Worm (Caenorhabditis elegans) whole organism, L1 larva: ENCODE measurements around the gene srlf-22.
"Not testable (repeated sequence)": the region's sequence is repeated elsewhere in the genome, so short reads cannot be mapped to it uniquely, and the experiment has no call there.

Experiments used
- C34B4.2 ChIP-seq: sonication (generic microtip); optimal IDR thresholded peaks from 2 replicates; lab custom pipeline; 2017; ENCODE audit warnings: mild to moderate bottlenecking, missing genetic modification characterization, missing compliant biosample characterization
- F16B12.6 ChIP-seq: fragments of 150-350 bp; optimal IDR thresholded peaks from 2 replicates; lab custom pipeline; 2014; ENCODE audit warnings: missing biosample characterization, missing genetic modification characterization
- aly-2 ChIP-seq: fragments of 150-350 bp; optimal IDR thresholded peaks from 2 replicates; lab custom pipeline; 2014; ENCODE audit warnings: missing biosample characterization, missing genetic modification characterization
- ama-1 ChIP-seq: fragments of 150-350 bp; optimal IDR thresholded peaks from 2 replicates; lab custom pipeline; 2014
- ceh-63 ChIP-seq: fragments of 200-800 bp; sonication (Bioruptor generic); optimal IDR thresholded peaks from 2 replicates; lab custom pipeline; 2018; ENCODE audit warnings: mild to moderate bottlenecking, missing genetic modification characterization, missing compliant biosample characterization
- ceh-8 ChIP-seq: fragments of 200-800 bp; sonication (Bioruptor generic); optimal IDR thresholded peaks from 2 replicates; lab custom pipeline; 2018; ENCODE audit warnings: mild to moderate bottlenecking, missing genetic modification characterization, moderate library complexity, missing compliant biosample characterization
- ceh-82 ChIP-seq, 3 experiments: fragments of 150-350 bp in 1 of 3; sonication (generic microtip) in 2 of 3; optimal IDR thresholded peaks; 2 replicates each; lab custom pipeline; 2014 to 2017; ENCODE audit warnings: missing biosample characterization in 3 of 3, missing genetic modification characterization in 3 of 3
- efl-1 ChIP-seq, 4 experiments: fragments of 150-350 bp; optimal IDR thresholded peaks in 3 of 4; peaks in 1 of 4; 1 replicate in 1 of 4; 2 replicates in 3 of 4; lab custom pipeline; 2014; ENCODE audit warnings: missing biosample characterization in 2 of 4, missing genetic modification characterization in 2 of 4, missing genetic modification reagents in 2 of 4
- efl-3 ChIP-seq: fragments of 200-800 bp; sonication (Bioruptor generic); optimal IDR thresholded peaks from 2 replicates; lab custom pipeline; 2018; ENCODE audit warnings: mild to moderate bottlenecking, missing genetic modification characterization, missing compliant biosample characterization
- egl-27 ChIP-seq, 2 experiments: fragments of 150-350 bp in 1 of 2; sonication (generic microtip); optimal IDR thresholded peaks; 3 replicates each; lab custom pipeline; 2017 to 2018; ENCODE audit warnings: missing biosample characterization in 2 of 2, missing genetic modification characterization in 2 of 2, missing genetic modification reagents in 2 of 2
- elt-2 ChIP-seq: sonication (generic microtip); optimal IDR thresholded peaks from 2 replicates; lab custom pipeline; 2016; ENCODE audit warnings: missing genetic modification characterization, mild to moderate bottlenecking, inconsistent platforms, missing compliant biosample characterization, missing genetic modification reagents
- ets-5 ChIP-seq: fragments of 200-800 bp; sonication (Bioruptor generic); IDR thresholded peaks from 2 replicates; pipeline ENCODE4 v1.3.6; 2022; ENCODE audit warnings: missing genetic modification characterization, missing compliant biosample characterization
- fkh-10 ChIP-seq: sonication (generic microtip); optimal IDR thresholded peaks from 2 replicates; lab custom pipeline; 2017; ENCODE audit warnings: missing biosample characterization, missing genetic modification reagents, missing genetic modification characterization
- fkh-8 ChIP-seq: sonication (generic microtip); optimal IDR thresholded peaks from 2 replicates; lab custom pipeline; 2016; ENCODE audit warnings: mild to moderate bottlenecking, missing genetic modification characterization, missing compliant biosample characterization
- hlh-4 ChIP-seq: sonication (generic microtip); optimal IDR thresholded peaks from 2 replicates; lab custom pipeline; 2016; ENCODE audit warnings: mild to moderate bottlenecking, missing genetic modification characterization, missing compliant biosample characterization
- hpl-2 ChIP-seq: fragments of 150-350 bp; optimal IDR thresholded peaks from 2 replicates; lab custom pipeline; 2014; ENCODE audit warnings: missing biosample characterization, missing genetic modification reagents, missing genetic modification characterization
- jun-1 ChIP-seq: fragments of 150-350 bp; optimal IDR thresholded peaks from 2 replicates; lab custom pipeline; 2014; ENCODE audit warnings: missing biosample characterization, missing genetic modification reagents, missing genetic modification characterization
- lin-14 ChIP-seq: fragments of 200-800 bp; sonication (Bioruptor generic); optimal IDR thresholded peaks from 2 replicates; lab custom pipeline; 2018; ENCODE audit warnings: mild to moderate bottlenecking, missing genetic modification characterization, moderate library complexity, missing compliant biosample characterization
- lin-39 ChIP-seq: fragments of 150-350 bp; optimal IDR thresholded peaks from 2 replicates; lab custom pipeline; 2014; ENCODE audit warnings: missing biosample characterization, missing genetic modification reagents, missing genetic modification characterization
- mep-1 ChIP-seq: fragments of 150-350 bp; optimal IDR thresholded peaks from 2 replicates; lab custom pipeline; 2014; ENCODE audit warnings: missing biosample characterization, missing genetic modification characterization
- nhr-12 ChIP-seq: sonication (generic microtip); optimal IDR thresholded peaks from 2 replicates; lab custom pipeline; 2017; ENCODE audit warnings: missing biosample characterization, missing genetic modification characterization
- nhr-47 ChIP-seq: sonication (generic microtip); optimal IDR thresholded peaks from 2 replicates; lab custom pipeline; 2016; ENCODE audit warnings: mild to moderate bottlenecking, missing genetic modification characterization, moderate library complexity, missing compliant biosample characterization
- nhr-71 ChIP-seq: sonication (generic microtip); optimal IDR thresholded peaks from 2 replicates; lab custom pipeline; 2016; ENCODE audit warnings: mild to moderate bottlenecking, missing genetic modification characterization, moderate library complexity, missing compliant biosample characterization
- nhr-76 ChIP-seq: sonication (generic microtip); optimal IDR thresholded peaks from 2 replicates; lab custom pipeline; 2017; ENCODE audit warnings: missing biosample characterization, missing genetic modification characterization
- nhr-85 ChIP-seq: sonication (generic microtip); peaks from one replicate; lab custom pipeline; 2016; ENCODE audit warnings: missing genetic modification characterization, inconsistent platforms, missing compliant biosample characterization
- skn-1 ChIP-seq: fragments of 150-350 bp; optimal IDR thresholded peaks from 2 replicates; lab custom pipeline; 2014; ENCODE audit warnings: missing biosample characterization, missing genetic modification characterization
- swsn-7 ChIP-seq: sonication (generic microtip); optimal IDR thresholded peaks from 2 replicates; lab custom pipeline; 2016; ENCODE audit warnings: missing genetic modification characterization, missing compliant biosample characterization
- unc-130 ChIP-seq: fragments of 150-350 bp; optimal IDR thresholded peaks from 2 replicates; lab custom pipeline; 2017; ENCODE audit warnings: missing biosample characterization, missing genetic modification characterization, inconsistent platforms
- unc-30 ChIP-seq: sonication (generic microtip); optimal IDR thresholded peaks from 2 replicates; lab custom pipeline; 2017; ENCODE audit warnings: missing biosample characterization, missing genetic modification characterization
- unc-86 ChIP-seq: sonication (generic microtip); optimal IDR thresholded peaks from 2 replicates; lab custom pipeline; 2016; ENCODE audit warnings: missing genetic modification characterization, missing compliant biosample characterization
- xbp-1 ChIP-seq: sonication (generic microtip); optimal IDR thresholded peaks from 2 replicates; lab custom pipeline; 2016; ENCODE audit warnings: missing genetic modification characterization, missing compliant biosample characterization
- zag-1 ChIP-seq: fragments of 150-350 bp; optimal IDR thresholded peaks from 2 replicates; lab custom pipeline; 2014; ENCODE audit warnings: missing biosample characterization, missing genetic modification characterization

srlf-22 gene

DNA sequence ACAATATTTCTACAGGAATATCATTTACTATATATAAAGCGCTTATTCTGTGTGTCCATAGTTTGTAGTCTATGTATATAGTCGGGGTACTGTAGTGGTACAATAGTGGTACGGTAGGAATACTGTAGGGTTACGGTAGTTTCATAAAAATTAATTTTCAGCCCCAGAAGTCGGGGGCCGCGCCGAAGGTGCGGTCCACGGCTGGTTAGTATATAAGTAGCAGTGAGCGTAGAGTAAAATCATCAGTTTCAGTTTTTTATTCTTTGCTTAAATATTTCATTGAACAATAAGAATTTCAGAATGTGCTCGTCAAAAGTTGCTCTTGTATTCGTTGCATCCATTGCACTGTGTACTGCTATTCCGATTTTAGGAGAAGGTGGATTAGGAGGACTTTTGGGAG, at the start of gene srlf-22:
Gene srlf-22 (plus strand): TSS at position 301 of the 400 bp plus-strand sequence.
- TF ChIP-seq lin-14 (GFP tag; lab: Kevin White, UChicago); nhr-76 (tag; lab: Kevin White, UChicago); ceh-63 (GFP tag; lab: Kevin White, UChicago): not testable (repeated sequence)

DNA sequence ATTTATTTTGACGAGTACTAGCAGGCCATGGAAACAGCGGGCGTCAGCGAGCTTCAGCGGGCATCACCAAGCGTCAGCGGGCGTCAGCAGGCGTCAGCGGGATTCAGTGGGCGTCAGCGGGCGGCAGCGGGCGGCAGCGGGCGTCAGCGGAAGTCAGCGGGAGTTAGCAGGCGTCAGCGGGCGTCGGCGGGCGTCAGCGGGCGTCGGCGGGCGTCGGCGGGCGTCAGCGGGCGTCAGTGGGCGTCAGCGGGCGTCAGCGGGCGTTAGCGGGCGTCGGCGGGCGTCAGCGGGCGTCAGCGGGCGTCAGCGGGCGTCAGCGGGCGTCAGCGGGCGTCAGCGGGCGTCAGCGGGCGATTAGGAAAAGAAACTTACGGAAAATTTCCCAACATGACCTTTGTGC, 48.3 kb upstream of the srlf-22 start:
- TF ChIP-seq egl-27 (tag; optimal IDR thresholded peaks at IDR 0.05; lab: Kevin White, UChicago), result no peak
- peak; percentile 65 for TF ChIP-seq ceh-8 (GFP tag; lab: Kevin White, UChicago)

DNA sequence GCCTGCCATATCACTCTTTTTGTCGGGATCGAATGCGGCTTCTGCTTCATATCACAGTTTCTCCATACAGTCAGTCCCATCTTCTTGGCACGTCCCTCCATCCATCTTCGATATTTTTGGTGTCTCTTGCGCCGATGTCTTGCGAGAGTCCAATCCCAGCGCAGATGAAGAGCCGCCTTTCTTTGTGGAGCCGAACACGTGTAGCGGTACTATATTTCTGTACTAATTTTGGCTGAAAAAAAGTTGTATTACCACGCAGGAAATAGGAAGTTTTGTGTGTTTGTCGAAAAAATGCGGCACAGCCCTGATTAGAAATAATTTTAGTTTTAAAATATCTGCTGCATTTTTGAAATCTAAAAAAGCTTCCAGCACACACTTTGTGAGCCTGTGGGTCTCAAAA, 47.8 kb upstream of the srlf-22 start, which contains the start of gene K09C6.8:
Gene K09C6.8 (minus strand): TSS at position 101 of the 400 bp plus-strand sequence.
- TF ChIP-seq unc-30 (tag; lab: Kevin White, UChicago); ets-5 (GFP tag; lab: Robert Waterston, UW); nhr-47 (tag; lab: Kevin White, UChicago): not testable (repeated sequence)

- TF ChIP-seq nhr-12 (tag; lab: Kevin White, UChicago) (no peak), fkh-10 (GFP tag; lab: Kevin White, UChicago) (no peak), unc-86 (tag; lab: Kevin White, UChicago) (no peak), lin-39 (no peak), egl-27 (tag; optimal IDR thresholded peaks at IDR 0.05; lab: Kevin White, UChicago) (no peak), zag-1 (tag; lab: Kevin White, UChicago) (no peak), ets-5 (GFP tag; lab: Robert Waterston, UW) (no peak), C34B4.2 (no peak), F16B12.6 (tag; lab: Kevin White, UChicago) (no peak), jun-1 (tag; lab: Kevin White, UChicago) (no peak), hpl-2 (GFP tag; lab: Kevin White, UChicago) (no peak), lin-14 (GFP tag; lab: Kevin White, UChicago) (no peak), mep-1 (tag; lab: Kevin White, UChicago) (no peak), ceh-82 (tag; optimal IDR thresholded peaks at IDR 0.05; lab: Kevin White, UChicago) (no peak), ama-1 (lab: Kevin White, UChicago) (no peak), aly-2 (tag; lab: Kevin White, UChicago) (no peak), unc-130 (tag; lab: Kevin White, UChicago) (no peak)
Measured at ce11 chrV:847521-847920, 43.4 kb upstream of the srlf-22 start, which contains the start of gene srbc-13. srbc-13 (plus strand) TSS chrV:847821.

ce11 chrV:849042-849441, 41.9 kb upstream of the srlf-22 start:
- TF ChIP-seq efl-1 (optimal IDR thresholded peaks at IDR 0.05; lab: Kevin White, UChicago) (no peak), efl-1 (GFP tag; optimal IDR thresholded peaks at IDR 0.05 in 1 of 2; lab: Kevin White, UChicago) (peak in 1 of 2 experiments; percentile 56), nhr-71 (no peak), egl-27 (tag; optimal IDR thresholded peaks at IDR 0.05; lab: Kevin White, UChicago) (no peak), xbp-1 (tag; lab: Kevin White, UChicago) (no peak), jun-1 (tag; lab: Kevin White, UChicago) (no peak), efl-3 (GFP tag; lab: Kevin White, UChicago) (no peak), fkh-8 (tag; lab: Kevin White, UChicago) (no peak), nhr-85 (tag; lab: Kevin White, UChicago) (peak; percentile 52), swsn-7 (tag; lab: Kevin White, UChicago) (no peak)

DNA sequence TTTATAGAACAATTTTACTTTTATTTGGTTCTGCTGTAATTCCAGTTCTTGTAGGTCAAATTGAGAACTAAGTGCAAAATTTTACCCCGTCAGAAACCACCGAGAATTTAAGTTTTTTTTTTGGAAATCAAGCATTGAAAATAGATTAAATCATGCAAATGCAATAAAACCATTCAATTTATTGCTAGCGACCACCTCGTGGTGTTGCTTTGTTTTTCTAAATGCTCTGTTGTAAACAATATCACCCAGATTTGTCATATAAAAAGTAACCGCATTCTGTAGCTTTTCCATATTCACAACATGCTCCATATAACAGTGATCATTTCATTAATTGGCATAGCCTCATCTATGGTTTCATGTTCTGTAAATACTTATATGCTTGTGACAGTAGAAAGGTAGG, 41.4 kb upstream of the srlf-22 start, which contains the start of gene srbc-12:
Gene srbc-12 (plus strand): TSS at position 301 of the 400 bp plus-strand sequence.
- TF ChIP-seq aly-2 (tag; lab: Kevin White, UChicago), result no peak
- no peak for TF ChIP-seq hlh-4
- no peak for TF ChIP-seq skn-1 (tag; lab: Kevin White, UChicago)
- TF ChIP-seq elt-2 (tag; lab: Kevin White, UChicago), result no peak
- no peak for TF ChIP-seq egl-27 (tag; optimal IDR thresholded peaks at IDR 0.05; lab: Kevin White, UChicago)
- TF ChIP-seq swsn-7 (tag; lab: Kevin White, UChicago), result no peak
